Fruit fly (Drosophila melanogaster) whole organism, prepupa: ENCODE results near the gene CG15196.
A peak's percentile ranks its signal among the peaks of the same experiment; 100 is the strongest.

Source experiments
- CG10669 ChIP-seq: fragments of 200-800 bp; sonication (Bioruptor generic); optimal IDR thresholded peaks from 3 replicates; lab custom pipeline; 2018; ENCODE audit warnings: missing biosample characterization, mild to moderate bottlenecking, missing genetic modification characterization, moderate library complexity
- CG3919 ChIP-seq: fragments of 200-800 bp; sonication (Bioruptor generic); optimal IDR thresholded peaks from 3 replicates; lab custom pipeline; 2016; ENCODE audit warnings: missing biosample characterization, missing genetic modification characterization
- CG6276 ChIP-seq: fragments of 200-800 bp; sonication (Bioruptor generic); optimal IDR thresholded peaks from 2 replicates; lab custom pipeline; 2017; ENCODE audit warnings: missing biosample characterization, mild to moderate bottlenecking, missing genetic modification characterization
- CG8319 ChIP-seq: fragments of 200-800 bp; sonication (Bioruptor generic); optimal IDR thresholded peaks from 3 replicates; lab custom pipeline; 2016; ENCODE audit warnings: missing biosample characterization, missing genetic modification characterization
- Hr4 ChIP-seq: fragments of 200-800 bp; sonication (Bioruptor generic); optimal IDR thresholded peaks from 3 replicates; lab custom pipeline; 2016; ENCODE audit warnings: missing biosample characterization, missing genetic modification characterization
- Lpt ChIP-seq: fragments of 200-800 bp; sonication (Bioruptor generic); optimal IDR thresholded peaks from 3 replicates; lab custom pipeline; 2016; ENCODE audit warnings: missing biosample characterization, missing genetic modification characterization
- OdsH ChIP-seq: fragments of 200-800 bp; sonication (Bioruptor generic); optimal IDR thresholded peaks from 3 replicates; lab custom pipeline; 2016; ENCODE audit warnings: missing biosample characterization, missing genetic modification characterization
- Sox15 ChIP-seq: fragments of 200-800 bp; sonication (Bioruptor generic); optimal IDR thresholded peaks from 3 replicates; lab custom pipeline; 2016; ENCODE audit warnings: missing biosample characterization, missing genetic modification characterization
- dsx ChIP-seq: fragments of 200-800 bp; optimal IDR thresholded peaks from 3 replicates; lab custom pipeline; 2019; ENCODE audit warnings: missing biosample characterization, mild to moderate bottlenecking, missing genetic modification characterization, moderate library complexity; ENCODE audit not compliant: poor library complexity, severe bottlenecking

DNA sequence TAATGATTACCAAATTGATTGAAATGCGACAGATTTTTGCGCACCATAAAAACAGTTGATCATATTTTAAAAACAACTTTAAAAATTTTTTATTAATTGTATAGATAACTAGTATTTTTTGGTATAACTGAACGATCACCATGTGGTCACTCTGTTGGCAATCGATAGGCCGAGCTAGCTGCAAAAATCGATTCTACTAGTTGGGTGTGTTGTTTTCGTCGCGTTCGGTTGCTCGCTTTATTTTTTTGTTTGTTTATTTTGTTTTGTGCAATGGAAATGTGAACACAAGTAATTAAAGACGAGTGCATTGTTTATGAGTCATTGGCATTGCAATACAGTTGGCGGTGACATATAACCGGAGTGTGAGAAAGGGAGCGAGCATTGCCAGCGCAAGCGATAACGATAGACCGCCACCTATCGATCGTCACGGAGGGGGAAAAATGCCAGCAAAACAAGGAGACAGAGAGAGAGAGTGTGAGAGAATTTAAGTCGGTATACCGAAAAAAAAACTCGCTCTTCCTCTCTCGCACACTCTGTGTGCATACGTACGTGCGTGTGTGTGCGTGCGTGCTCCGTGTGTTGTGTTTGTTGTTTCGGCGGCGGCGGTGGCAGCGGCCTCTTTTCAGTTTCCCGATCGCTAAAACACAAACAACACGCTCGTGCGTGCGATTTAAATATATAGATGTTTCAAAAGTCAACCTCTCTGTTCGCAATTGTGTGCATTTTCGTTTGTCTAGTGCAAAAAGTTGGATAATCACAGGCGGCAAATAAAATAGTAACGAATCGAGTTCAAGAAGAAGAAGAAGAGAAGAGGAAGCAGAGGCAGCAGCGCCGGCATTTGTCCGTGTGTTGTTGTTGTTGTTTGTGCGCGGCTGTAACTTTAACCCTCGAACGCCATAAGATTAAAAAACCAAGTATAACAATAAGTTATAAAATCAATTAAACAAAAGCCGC, 20.0 kb upstream of the CG15196 start:
- no peak for TF ChIP-seq CG10669
- peak; percentile 40 for TF ChIP-seq Lpt (GFP tag; lab: Kevin White, UChicago)
- no peak for TF ChIP-seq Hr4 (GFP tag; lab: Kevin White, UChicago)
- TF ChIP-seq Sox15 (GFP tag; lab: Kevin White, UChicago): no peak
- TF ChIP-seq CG3919: no peak
- TF ChIP-seq CG8319: no peak
- no peak for TF ChIP-seq dsx
- TF ChIP-seq OdsH (GFP tag; lab: Kevin White, UChicago): no peak
- peak; percentile 36 for TF ChIP-seq CG6276 (GFP tag; lab: Kevin White, UChicago)
